Worm (Caenorhabditis elegans) whole organism, L4 larva: ENCODE results near the gene Y6G8.8.

Experiments
- F44E2.7 ChIP-seq: fragments of 200-800 bp; sonication (Bioruptor generic); IDR thresholded peaks from 2 replicates; pipeline ENCODE4 v2.1.2; 2022; ENCODE audit warnings: missing genetic modification characterization, missing compliant biosample characterization
- T20F7.1 ChIP-seq: fragments of 200-800 bp; sonication (Bioruptor generic); optimal IDR thresholded peaks from 2 replicates; lab custom pipeline; 2018; ENCODE audit warnings: mild to moderate bottlenecking, missing genetic modification characterization, missing compliant biosample characterization
- T26A8.4 ChIP-seq: fragments of 200-800 bp; sonication (Bioruptor generic); IDR thresholded peaks from 2 replicates; pipeline ENCODE4 v1.3.6; 2022; ENCODE audit warnings: missing genetic modification characterization, missing compliant biosample characterization
- Y5F2A.4 ChIP-seq: fragments of 200-800 bp; sonication (Bioruptor generic); optimal IDR thresholded peaks from 2 replicates; lab custom pipeline; 2018; ENCODE audit warnings: mild to moderate bottlenecking, missing genetic modification characterization, missing compliant biosample characterization
- ZK546.5 ChIP-seq, 2 experiments: sonication (generic microtip); optimal IDR thresholded peaks; 2 replicates each; lab custom pipeline; 2017; ENCODE audit warnings: missing biosample characterization in 2 of 2, missing genetic modification characterization in 2 of 2
- aha-1 ChIP-seq: fragments of 150-350 bp; peaks from one replicate; lab custom pipeline; 2014; ENCODE audit warnings: missing biosample characterization, missing genetic modification characterization
- arid-1 ChIP-seq: fragments of 200-800 bp; sonication (Bioruptor generic); conservative IDR thresholded peaks from 2 replicates; pipeline ENCODE4 v1.3.6; 2022; ENCODE audit warnings: missing genetic modification reagents, missing genetic modification characterization, missing compliant biosample characterization
- ceh-82 ChIP-seq: sonication (generic microtip); optimal IDR thresholded peaks from 2 replicates; lab custom pipeline; 2017; ENCODE audit warnings: missing biosample characterization, missing genetic modification characterization
- cey-2 ChIP-seq: sonication (generic microtip); optimal IDR thresholded peaks from 3 replicates; lab custom pipeline; 2017; ENCODE audit warnings: missing genetic modification characterization, mild to moderate bottlenecking, missing compliant biosample characterization, antibody characterized with exemption, borderline replicate concordance; ENCODE audit not compliant: insufficient read depth
- daf-16 ChIP-seq, 3 experiments: sonication (generic microtip); optimal IDR thresholded peaks; 2 replicates each; lab custom pipeline; 2016 to 2017; ENCODE audit warnings: missing genetic modification characterization in 3 of 3, missing genetic modification reagents in 3 of 3, mild to moderate bottlenecking in 2 of 3, missing compliant biosample characterization in 2 of 3, missing biosample characterization in 1 of 3, moderate library complexity in 1 of 3
- dmd-6 ChIP-seq: fragments of 200-800 bp; sonication (Bioruptor generic); IDR thresholded peaks from 2 replicates; pipeline ENCODE4 v1.3.6; 2022; ENCODE audit warnings: missing genetic modification reagents, missing genetic modification characterization, missing compliant biosample characterization
- dve-1 ChIP-seq: sonication (generic microtip); optimal IDR thresholded peaks from 2 replicates; lab custom pipeline; 2017; ENCODE audit warnings: antibody characterized with exemption, mild to moderate bottlenecking, missing genetic modification characterization, missing compliant biosample characterization; ENCODE audit not compliant: insufficient read depth
- egl-27 ChIP-seq: sonication (generic microtip); optimal IDR thresholded peaks from 3 replicates; lab custom pipeline; 2017; ENCODE audit warnings: missing biosample characterization, missing genetic modification reagents, missing genetic modification characterization
- gei-8 ChIP-seq: fragments of 200-800 bp; sonication (Bioruptor generic); optimal IDR thresholded peaks from 2 replicates; lab custom pipeline; 2018; ENCODE audit warnings: mild to moderate bottlenecking, missing genetic modification characterization, missing compliant biosample characterization
- hif-1 ChIP-seq, 2 experiments: sonication (generic microtip); optimal IDR thresholded peaks; 2 replicates each; lab custom pipeline; 2016 to 2017; ENCODE audit warnings: missing compliant biosample characterization in 2 of 2, missing genetic modification characterization in 2 of 2, missing genetic modification reagents in 2 of 2, missing genotype in 2 of 2, mild to moderate bottlenecking in 1 of 2
- hlh-11 ChIP-seq: fragments of 200-800 bp; sonication (Bioruptor generic); optimal IDR thresholded peaks from 2 replicates; lab custom pipeline; 2018; ENCODE audit warnings: mild to moderate bottlenecking, missing genetic modification characterization, missing compliant biosample characterization
- hlh-30 ChIP-seq: sonication (generic microtip); optimal IDR thresholded peaks from 2 replicates; lab custom pipeline; 2017; ENCODE audit warnings: antibody characterized with exemption, mild to moderate bottlenecking, missing genetic modification characterization, missing compliant biosample characterization; ENCODE audit not compliant: insufficient read depth
- jun-1 ChIP-seq: fragments of 150-350 bp; optimal IDR thresholded peaks from 2 replicates; lab custom pipeline; 2014; ENCODE audit warnings: missing biosample characterization, missing genetic modification reagents, missing genetic modification characterization
- lin-1 ChIP-seq: fragments of 200-800 bp; sonication (Bioruptor generic); IDR thresholded peaks from 2 replicates; pipeline ENCODE4 v1.3.6; 2022; ENCODE audit warnings: missing genetic modification reagents, missing genetic modification characterization, missing compliant biosample characterization
- lin-13 ChIP-seq: fragments of 150-350 bp; optimal IDR thresholded peaks from 2 replicates; lab custom pipeline; 2014; ENCODE audit warnings: missing biosample characterization, missing genetic modification reagents, missing genetic modification characterization
- lin-38 ChIP-seq: fragments of 200-800 bp; sonication (Bioruptor generic); IDR thresholded peaks from 2 replicates; pipeline ENCODE4 v1.3.6; 2022; ENCODE audit warnings: missing genetic modification reagents, missing genetic modification characterization, missing compliant biosample characterization
- lsy-2 ChIP-seq, 2 experiments: fragments of 150-350 bp in 1 of 2; sonication (generic microtip) in 1 of 2; optimal IDR thresholded peaks; 2 replicates each; lab custom pipeline; 2014 to 2017; ENCODE audit warnings: missing biosample characterization in 2 of 2, missing genetic modification characterization in 2 of 2
- mdl-1 ChIP-seq, 2 experiments: fragments of 150-350 bp in 1 of 2; sonication (generic microtip) in 1 of 2; optimal IDR thresholded peaks; 2 replicates each; lab custom pipeline; 2014 to 2017; ENCODE audit warnings: missing biosample characterization in 2 of 2, missing genetic modification characterization in 2 of 2
- mep-1 ChIP-seq: fragments of 150-350 bp; sonication (generic microtip); optimal IDR thresholded peaks from 3 replicates; lab custom pipeline; 2014; ENCODE audit warnings: missing biosample characterization, missing genetic modification characterization
- mes-2 ChIP-seq: sonication (generic microtip); optimal IDR thresholded peaks from 2 replicates; lab custom pipeline; 2016; ENCODE audit warnings: missing genotype, mild to moderate bottlenecking, missing genetic modification characterization, missing compliant biosample characterization; ENCODE audit not compliant: poor library complexity, severe bottlenecking
- mxl-2 ChIP-seq: fragments of 200-800 bp; sonication (Bioruptor generic); conservative IDR thresholded peaks from 2 replicates; pipeline ENCODE4 v1.3.6; 2022; ENCODE audit warnings: missing genetic modification reagents, missing genetic modification characterization, missing compliant biosample characterization
- mxl-3 ChIP-seq: fragments of 200-800 bp; sonication (Bioruptor generic); optimal IDR thresholded peaks from 2 replicates; lab custom pipeline; 2018; ENCODE audit warnings: mild to moderate bottlenecking, missing genetic modification characterization, missing compliant biosample characterization
- nhr-10 ChIP-seq: fragments of 150-350 bp; optimal IDR thresholded peaks from 2 replicates; lab custom pipeline; 2014; ENCODE audit warnings: missing biosample characterization, missing genetic modification characterization
- nhr-102 ChIP-seq: sonication (generic microtip); optimal IDR thresholded peaks from 2 replicates; lab custom pipeline; 2016; ENCODE audit warnings: mild to moderate bottlenecking, missing genetic modification characterization, moderate library complexity, missing compliant biosample characterization
- nhr-28 ChIP-seq: fragments of 150-350 bp; optimal IDR thresholded peaks from 2 replicates; lab custom pipeline; 2014; ENCODE audit warnings: missing biosample characterization, missing genetic modification characterization
- nhr-48 ChIP-seq: sonication (generic microtip); optimal IDR thresholded peaks from 2 replicates; lab custom pipeline; 2016; ENCODE audit warnings: mild to moderate bottlenecking, missing genetic modification characterization, missing compliant biosample characterization
- nhr-6 ChIP-seq: fragments of 150-350 bp; optimal IDR thresholded peaks from 2 replicates; lab custom pipeline; 2014; ENCODE audit warnings: missing biosample characterization, missing genetic modification characterization
- nhr-77 ChIP-seq: fragments of 150-350 bp; optimal IDR thresholded peaks from 2 replicates; lab custom pipeline; 2014; ENCODE audit warnings: missing biosample characterization, missing genetic modification characterization
- php-3 ChIP-seq: fragments of 200-800 bp; sonication (Bioruptor generic); IDR thresholded peaks from 2 replicates; pipeline ENCODE4 v1.3.6; 2022; ENCODE audit warnings: missing genetic modification reagents, missing genetic modification characterization, missing compliant biosample characterization
- pqm-1 ChIP-seq: sonication (generic microtip); optimal IDR thresholded peaks from 2 replicates; lab custom pipeline; 2017; ENCODE audit warnings: missing biosample characterization, missing genetic modification characterization
- sdz-12 ChIP-seq: fragments of 200-800 bp; sonication (Bioruptor generic); optimal IDR thresholded peaks from 2 replicates; lab custom pipeline; 2018; ENCODE audit warnings: mild to moderate bottlenecking, missing genetic modification characterization, missing compliant biosample characterization
- spr-1 ChIP-seq: sonication (generic microtip); optimal IDR thresholded peaks from 2 replicates; lab custom pipeline; 2016; ENCODE audit warnings: mild to moderate bottlenecking, missing genetic modification characterization, missing compliant biosample characterization
- tra-1 ChIP-seq: fragments of 200-800 bp; sonication (Bioruptor generic); IDR thresholded peaks from 2 replicates; pipeline ENCODE4 v1.3.6; 2022; ENCODE audit warnings: missing genetic modification reagents, missing genetic modification characterization, missing compliant biosample characterization
- vab-7 ChIP-seq: fragments of 200-800 bp; sonication (Bioruptor generic); IDR thresholded peaks from 2 replicates; pipeline ENCODE4 v1.3.6; 2022; ENCODE audit warnings: missing genetic modification reagents, missing genetic modification characterization, missing compliant biosample characterization

Gene Y6G8.8

DNA sequence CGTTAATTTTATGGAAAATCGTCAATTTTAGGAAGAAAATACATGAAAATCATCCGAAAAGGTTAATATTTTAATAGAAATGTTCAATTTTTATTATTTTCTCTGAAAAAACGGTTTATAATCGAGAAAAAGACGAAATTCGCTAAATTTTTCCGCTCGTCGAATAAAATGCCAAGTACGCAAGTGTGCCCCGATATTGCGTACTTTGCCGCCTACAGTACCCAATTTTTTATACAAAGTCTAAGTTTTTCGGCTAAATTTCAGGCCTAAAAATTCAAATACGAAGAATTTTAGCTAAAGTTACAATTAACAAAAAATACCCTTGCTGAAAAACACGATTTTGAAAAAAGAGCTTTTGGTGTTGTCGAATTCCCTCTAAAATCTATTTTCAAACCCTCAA is 38.5 kb downstream of the Y6G8.8 start:
- TF ChIP-seq arid-1: no peak

- peak in 1 of 2 experiments; percentile 32 for TF ChIP-seq mdl-1 (tag; optimal IDR thresholded peaks at IDR 0.05; lab: Kevin White, UChicago)
- TF ChIP-seq lin-1 (GFP tag; lab: Robert Waterston, UW): peak; percentile 75
- TF ChIP-seq nhr-48: peak; percentile 91
- TF ChIP-seq nhr-10: peak; percentile 48
- TF ChIP-seq daf-16 (GFP tag; optimal IDR thresholded peaks at IDR 0.05; lab: Kevin White, UChicago): peak in 1 of 2 experiments; percentile 64
- TF ChIP-seq daf-16 (tag; optimal IDR thresholded peaks at IDR 0.05; lab: Kevin White, UChicago): peak; percentile 96
- TF ChIP-seq T20F7.1 (GFP tag; lab: Kevin White, UChicago): no peak
- peak; percentile 85 for TF ChIP-seq php-3
- TF ChIP-seq hif-1 (tag; optimal IDR thresholded peaks at IDR 0.05; lab: Kevin White, UChicago): peak; percentile 7 to 45
- peak; percentile 21 for TF ChIP-seq mxl-3 (GFP tag; lab: Kevin White, UChicago)
- no peak for TF ChIP-seq F44E2.7 (GFP tag; lab: Robert Waterston, UW)
- TF ChIP-seq aha-1: peak; percentile 94
- peak; percentile 47 for TF ChIP-seq jun-1 (tag; lab: Kevin White, UChicago)
- TF ChIP-seq pqm-1 (tag; lab: Kevin White, UChicago): peak; percentile 97
- no peak for TF ChIP-seq ceh-82
- no peak for TF ChIP-seq Y5F2A.4 (GFP tag; lab: Kevin White, UChicago)
- TF ChIP-seq lsy-2 (tag; optimal IDR thresholded peaks at IDR 0.05; lab: Kevin White, UChicago): peak in 1 of 2 experiments; percentile 44
- no peak for TF ChIP-seq egl-27 (tag; lab: Kevin White, UChicago)
- TF ChIP-seq nhr-6 (tag; lab: Kevin White, UChicago): peak; percentile 66
- TF ChIP-seq nhr-28 (tag; lab: Kevin White, UChicago): peak; percentile 94
- peak; percentile 93 for TF ChIP-seq dve-1 (tag; lab: Kevin White, UChicago)
- peak; percentile 78 for TF ChIP-seq nhr-102 (tag; lab: Kevin White, UChicago)
- TF ChIP-seq cey-2 (tag; lab: Kevin White, UChicago): peak; percentile 40
- TF ChIP-seq ZK546.5 (tag; optimal IDR thresholded peaks at IDR 0.05; lab: Kevin White, UChicago): no peak
- peak; percentile 46 for TF ChIP-seq hlh-30 (tag; lab: Kevin White, UChicago)
- TF ChIP-seq tra-1 (GFP tag; lab: Robert Waterston, UW): peak; percentile 64; the same call in 1 of the 2 replicates
- TF ChIP-seq lin-38 (GFP tag; lab: Robert Waterston, UW): no peak
- peak; percentile 56 for TF ChIP-seq mep-1 (tag; lab: Kevin White, UChicago)
- no peak for TF ChIP-seq vab-7 (GFP tag; lab: Robert Waterston, UW)
- peak; percentile 16 for TF ChIP-seq lin-13
- no peak for TF ChIP-seq spr-1 (tag; lab: Kevin White, UChicago)
- peak; percentile 87 for TF ChIP-seq mxl-2 (GFP tag; lab: Robert Waterston, UW)
- peak; percentile 97 for TF ChIP-seq dmd-6 (GFP tag; lab: Robert Waterston, UW)
- peak; percentile 90 for TF ChIP-seq nhr-77 (tag; lab: Kevin White, UChicago)
- TF ChIP-seq sdz-12: no peak
- TF ChIP-seq hlh-11 (tag; lab: Kevin White, UChicago): peak; percentile 89
- no peak for TF ChIP-seq T26A8.4 (GFP tag; lab: Robert Waterston, UW)
- peak; percentile 43 for TF ChIP-seq mes-2 (tag; lab: Kevin White, UChicago)
- no peak for TF ChIP-seq gei-8 (GFP tag; lab: Kevin White, UChicago)
Observed at ce11 chrV:17659228-17659627, 38.9 kb downstream of the Y6G8.8 start, which contains the start of gene fbxa-108. fbxa-108 (minus strand) TSS chrV:17659385.
